Worm (Caenorhabditis elegans): ENCODE measurements around the gene C39D10.5.

Gene C39D10.5

ce11 chrX:7866493-7866892 is 25.7 kb downstream of the C39D10.5 start (continued):
- no peak for TF ChIP-seq fkh-4 (tag; optimal IDR thresholded peaks at IDR 0.05; ENCODE audit: borderline replicate concordance)

- no peak for TF ChIP-seq ztf-4 (tag; optimal IDR thresholded peaks at IDR 0.05)
- TF ChIP-seq nhr-28 (tag; optimal IDR thresholded peaks at IDR 0.05): no peak
- no peak for TF ChIP-seq nhr-11 (tag; optimal IDR thresholded peaks at IDR 0.05)
Observed at ce11 chrX:7847413-7847812, 44.8 kb downstream of the C39D10.5 start, which contains the start of gene C54D2.6. C54D2.6 (minus strand) TSS chrX:7847513.

- TF ChIP-seq ets-5 (GFP tag; IDR thresholded peaks at IDR 0.05) (no peak), mdl-1 (tag; optimal IDR thresholded peaks at IDR 0.05) (no peak)
Observed at ce11 chrX:7842241-7842640, 50.0 kb downstream of the C39D10.5 start, which contains the start of gene idpp-11. idpp-11 (plus strand) TSS chrX:7842541.

- no peak for TF ChIP-seq nhr-28 (tag; optimal IDR thresholded peaks at IDR 0.05)
- TF ChIP-seq jun-1 (tag; optimal IDR thresholded peaks at IDR 0.05): no peak
- TF ChIP-seq alr-1 (tag; optimal IDR thresholded peaks at IDR 0.05; ENCODE audit: borderline replicate concordance): no peak
- TF ChIP-seq aha-1 (tag; optimal IDR thresholded peaks at IDR 0.05): no peak
- TF ChIP-seq nhr-12 (tag; optimal IDR thresholded peaks at IDR 0.05): no peak
- no peak for TF ChIP-seq nhr-19 (GFP tag; conservative IDR thresholded peaks at IDR 0.05)
- TF ChIP-seq swsn-7 (tag; optimal IDR thresholded peaks at IDR 0.05): no peak
- TF ChIP-seq ceh-88 (GFP tag; IDR thresholded peaks at IDR 0.05): no peak
- no peak for TF ChIP-seq F16B12.6 (tag; optimal IDR thresholded peaks at IDR 0.05)
- TF ChIP-seq C16A3.4 (tag; optimal IDR thresholded peaks at IDR 0.05): no peak
Observed at ce11 chrX:7839989-7840388, 52.2 kb downstream of the C39D10.5 start.

Measured in whole organism, L1 larva.